Fruit fly (Drosophila melanogaster) whole organism, embryonic: ENCODE results near the gene Cralbp.

Experiments used
- Antp ChIP-seq: fragments of 200-800 bp; sonication (Bioruptor generic); optimal IDR thresholded peaks from 3 replicates; lab custom pipeline; 2016; ENCODE audit warnings: missing biosample characterization, missing genetic modification characterization
- BEAF-32 ChIP-seq: fragments of 200-800 bp; sonication (Bioruptor generic); optimal IDR thresholded peaks from 3 replicates; lab custom pipeline; 2017; ENCODE audit warnings: missing biosample characterization, missing genetic modification characterization, mild to moderate bottlenecking, moderate library complexity, missing genetic modification reagents
- CG10267 ChIP-seq: fragments of 200-800 bp; sonication (Bioruptor generic); optimal IDR thresholded peaks from 2 replicates; lab custom pipeline; 2018; ENCODE audit warnings: missing biosample characterization, mild to moderate bottlenecking, missing genetic modification characterization, moderate library complexity
- CG10979 ChIP-seq: fragments of 200-800 bp; sonication (Bioruptor generic); optimal IDR thresholded peaks from 2 replicates; lab custom pipeline; 2018; ENCODE audit warnings: missing biosample characterization, mild to moderate bottlenecking, missing genetic modification characterization, moderate library complexity
- CG13287 ChIP-seq: fragments of 200-800 bp; sonication (Bioruptor generic); IDR thresholded peaks from 2 replicates; pipeline ENCODE4 v1.3.6; 2022; ENCODE audit warnings: missing biosample characterization, missing genetic modification characterization; ENCODE audit not compliant: partially characterized antibody
- CG14710 ChIP-seq: fragments of 200-800 bp; sonication (Bioruptor generic); optimal IDR thresholded peaks from 3 replicates; lab custom pipeline; 2019; ENCODE audit warnings: missing biosample characterization, mild to moderate bottlenecking, missing genetic modification characterization, moderate library complexity
- CG15011 ChIP-seq: fragments of 200-800 bp; sonication (Bioruptor generic); optimal IDR thresholded peaks from 3 replicates; lab custom pipeline; 2018; ENCODE audit warnings: missing biosample characterization, mild to moderate bottlenecking, missing genetic modification characterization
- CG1603 ChIP-seq: fragments of 200-800 bp; sonication (Bioruptor generic); optimal IDR thresholded peaks from 2 replicates; lab custom pipeline; 2019; ENCODE audit warnings: missing biosample characterization, mild to moderate bottlenecking, missing genetic modification characterization, moderate library complexity
- CG16779 ChIP-seq: fragments of 200-800 bp; sonication (Bioruptor generic); IDR thresholded peaks from 2 replicates; pipeline ENCODE4 v1.3.6; 2022; ENCODE audit warnings: missing biosample characterization, missing genetic modification characterization
- CG17829 ChIP-seq: fragments of 200-800 bp; optimal IDR thresholded peaks from 2 replicates; lab custom pipeline; 2019; ENCODE audit warnings: missing biosample characterization, mild to moderate bottlenecking, missing genetic modification characterization, moderate library complexity
- CG17912 ChIP-seq: fragments of 200-800 bp; sonication (Bioruptor generic); optimal IDR thresholded peaks from 2 replicates; lab custom pipeline; 2018; ENCODE audit warnings: missing biosample characterization, mild to moderate bottlenecking, missing genetic modification characterization
- CG18262 ChIP-seq: fragments of 200-800 bp; optimal IDR thresholded peaks from 3 replicates; lab custom pipeline; 2019; ENCODE audit warnings: missing biosample characterization, mild to moderate bottlenecking, missing genetic modification characterization, moderate library complexity
- CG2116 ChIP-seq: fragments of 200-800 bp; sonication (Bioruptor generic); optimal IDR thresholded peaks from 3 replicates; lab custom pipeline; 2018; ENCODE audit warnings: missing biosample characterization, mild to moderate bottlenecking, missing genetic modification characterization
- CG2120 ChIP-seq: fragments of 200-800 bp; sonication (Bioruptor generic); optimal IDR thresholded peaks from 3 replicates; lab custom pipeline; 2016; ENCODE audit warnings: missing biosample characterization, missing genetic modification characterization
- CG3281 ChIP-seq: fragments of 200-800 bp; sonication (Bioruptor generic); optimal IDR thresholded peaks from 3 replicates; lab custom pipeline; 2017; ENCODE audit warnings: missing biosample characterization, mild to moderate bottlenecking, missing genetic modification characterization
- CG43689 ChIP-seq: fragments of 200-800 bp; sonication (Bioruptor generic); IDR thresholded peaks from 2 replicates; pipeline ENCODE4 v1.3.6; 2022; ENCODE audit warnings: missing biosample characterization, missing genetic modification characterization
- CG4617 ChIP-seq: fragments of 200-800 bp; sonication (Bioruptor generic); optimal IDR thresholded peaks from 3 replicates; lab custom pipeline; 2016; ENCODE audit warnings: missing biosample characterization, missing genetic modification characterization, borderline replicate concordance
- CG5180 ChIP-seq: fragments of 200-800 bp; sonication (Bioruptor generic); optimal IDR thresholded peaks from 3 replicates; lab custom pipeline; 2017; ENCODE audit warnings: missing biosample characterization, missing genetic modification characterization, mild to moderate bottlenecking, moderate library complexity, missing genetic modification reagents
- CG6175 ChIP-seq: fragments of 200-800 bp; sonication (Bioruptor generic); IDR thresholded peaks from 3 replicates; pipeline ENCODE4 v1.3.6; 2022; ENCODE audit warnings: missing biosample characterization, missing genetic modification characterization
- CG8290 ChIP-seq, 3 experiments: fragments of 200-800 bp; sonication (Bioruptor generic); optimal IDR thresholded peaks; 2 replicates each; lab custom pipeline; 2016 to 2019; ENCODE audit warnings: missing biosample characterization in 3 of 3, missing genetic modification characterization in 3 of 3, mild to moderate bottlenecking in 2 of 3, moderate library complexity in 1 of 3
- CG9797 ChIP-seq: fragments of 200-800 bp; sonication (Bioruptor generic); optimal IDR thresholded peaks from 3 replicates; lab custom pipeline; 2018; ENCODE audit warnings: missing biosample characterization, mild to moderate bottlenecking, missing genetic modification characterization
- Dad ChIP-seq: fragments of 200-800 bp; sonication (Bioruptor generic); optimal IDR thresholded peaks from 3 replicates; lab custom pipeline; 2016; ENCODE audit warnings: missing biosample characterization, missing genetic modification characterization
- Deaf1 ChIP-seq: fragments of 200-800 bp; optimal IDR thresholded peaks from 3 replicates; lab custom pipeline; 2019; ENCODE audit warnings: missing biosample characterization, mild to moderate bottlenecking, missing genetic modification characterization, moderate library complexity
- Dp ChIP-seq: fragments of 200-800 bp; sonication (Bioruptor generic); optimal IDR thresholded peaks from 2 replicates; lab custom pipeline; 2018; ENCODE audit warnings: missing biosample characterization, mild to moderate bottlenecking, missing genetic modification characterization, moderate library complexity
- ERR ChIP-seq: fragments of 200-800 bp; sonication (Bioruptor generic); optimal IDR thresholded peaks from 2 replicates; lab custom pipeline; 2016; ENCODE audit warnings: missing biosample characterization, missing genetic modification characterization
- Elba2 ChIP-seq: fragments of 200-800 bp; sonication (Bioruptor generic); optimal IDR thresholded peaks from 3 replicates; lab custom pipeline; 2016; ENCODE audit warnings: missing biosample characterization, missing genetic modification characterization
- Fer1 ChIP-seq: fragments of 200-800 bp; sonication (Bioruptor generic); optimal IDR thresholded peaks from 2 replicates; lab custom pipeline; 2017; ENCODE audit warnings: missing biosample characterization, mild to moderate bottlenecking, missing genetic modification characterization
- Fer3 ChIP-seq: fragments of 200-800 bp; sonication (Bioruptor generic); optimal IDR thresholded peaks from 2 replicates; lab custom pipeline; 2018; ENCODE audit warnings: missing biosample characterization, mild to moderate bottlenecking, missing genetic modification characterization, moderate library complexity
- H2.0 ChIP-seq: fragments of 200-800 bp; sonication (Bioruptor generic); IDR thresholded peaks from 2 replicates; pipeline ENCODE4 v1.3.6; 2022; ENCODE audit warnings: missing biosample characterization, missing genetic modification characterization
- HLH54F ChIP-seq: fragments of 200-800 bp; sonication (Bioruptor generic); optimal IDR thresholded peaks from 3 replicates; lab custom pipeline; 2016; ENCODE audit warnings: missing biosample characterization, missing genetic modification characterization
- Lpt ChIP-seq: fragments of >200 bp; optimal IDR thresholded peaks from 2 replicates; lab custom pipeline; 2018; ENCODE audit warnings: missing biosample characterization, missing genetic modification characterization
- Max ChIP-seq: fragments of 200-800 bp; sonication (Bioruptor generic); optimal IDR thresholded peaks from 2 replicates; lab custom pipeline; 2016; ENCODE audit warnings: missing biosample characterization, mild to moderate bottlenecking, missing genetic modification characterization
- Sox100B ChIP-seq: fragments of 200-800 bp; sonication (Bioruptor generic); optimal IDR thresholded peaks from 3 replicates; lab custom pipeline; 2018; ENCODE audit warnings: missing biosample characterization, mild to moderate bottlenecking, missing genetic modification characterization
- Stat92E ChIP-seq, 3 experiments: fragments of >200 bp in 2 of 3; fragments of 200-800 bp in 1 of 3; sonication (Bioruptor generic) in 1 of 3; optimal IDR thresholded peaks; 2 replicates each; lab custom pipeline; 2017 to 2019; ENCODE audit warnings: missing biosample characterization in 3 of 3, missing genetic modification characterization in 3 of 3, mild to moderate bottlenecking in 1 of 3, moderate library complexity in 1 of 3
- Vsx1 ChIP-seq: fragments of 200-800 bp; sonication (Bioruptor generic); optimal IDR thresholded peaks from 2 replicates; lab custom pipeline; 2017; ENCODE audit warnings: missing biosample characterization, mild to moderate bottlenecking, missing genetic modification characterization, missing genetic modification reagents
- bsh ChIP-seq, 2 experiments: fragments of 200-800 bp; sonication (Bioruptor generic); optimal IDR thresholded peaks; 2 replicates each; lab custom pipeline; 2017 to 2018; ENCODE audit warnings: mild to moderate bottlenecking in 2 of 2, missing biosample characterization in 2 of 2, missing genetic modification characterization in 2 of 2, moderate library complexity in 1 of 2
- chm ChIP-seq: fragments of 200-800 bp; sonication (Bioruptor generic); IDR thresholded peaks from 2 replicates; pipeline ENCODE4 v1.3.6; 2022; ENCODE audit warnings: missing biosample characterization, missing genetic modification characterization
- ems ChIP-seq: fragments of 200-800 bp; sonication (Bioruptor generic); optimal IDR thresholded peaks from 3 replicates; lab custom pipeline; 2016; ENCODE audit warnings: missing biosample characterization, missing genetic modification characterization
- gem ChIP-seq: fragments of 200-800 bp; sonication (Bioruptor generic); optimal IDR thresholded peaks from 2 replicates; lab custom pipeline; 2019; ENCODE audit warnings: missing biosample characterization, mild to moderate bottlenecking, missing genetic modification characterization, moderate library complexity
- klu ChIP-seq: fragments of 200-800 bp; sonication (Bioruptor generic); IDR thresholded peaks from 2 replicates; pipeline ENCODE4 v1.3.6; 2022; ENCODE audit warnings: missing biosample characterization, missing genetic modification characterization
- pho ChIP-seq: fragments of 200-800 bp; sonication (Bioruptor generic); optimal IDR thresholded peaks from 2 replicates; lab custom pipeline; 2016; ENCODE audit warnings: missing biosample characterization, missing genetic modification characterization
- sima ChIP-seq: fragments of 200-800 bp; sonication (Bioruptor generic); optimal IDR thresholded peaks from 2 replicates; lab custom pipeline; 2016; ENCODE audit warnings: missing biosample characterization, missing genetic modification characterization
- sna ChIP-seq: fragments of 200-800 bp; sonication (Bioruptor generic); IDR thresholded peaks from 2 replicates; pipeline ENCODE4 v1.3.6; 2022; ENCODE audit warnings: missing biosample characterization, missing genetic modification characterization; ENCODE audit not compliant: partially characterized antibody
- tin ChIP-seq: fragments of 200-800 bp; sonication (Bioruptor generic); optimal IDR thresholded peaks from 3 replicates; lab custom pipeline; 2016; ENCODE audit warnings: missing biosample characterization, missing genetic modification characterization
- toy ChIP-seq: fragments of 200-800 bp; sonication (Bioruptor generic); IDR thresholded peaks from 2 replicates; pipeline ENCODE4 v1.3.6; 2022; ENCODE audit warnings: missing biosample characterization, missing genetic modification characterization
- trh ChIP-seq: fragments of 200-800 bp; sonication (Bioruptor generic); optimal IDR thresholded peaks from 2 replicates; lab custom pipeline; 2016; ENCODE audit warnings: missing biosample characterization, missing genetic modification characterization
- twi ChIP-seq: fragments of 200-800 bp; optimal IDR thresholded peaks from 2 replicates; lab custom pipeline; 2019; ENCODE audit warnings: missing biosample characterization, mild to moderate bottlenecking, missing genetic modification characterization, moderate library complexity
- unpg ChIP-seq: fragments of 200-800 bp; sonication (Bioruptor generic); optimal IDR thresholded peaks from 3 replicates; lab custom pipeline; 2018; ENCODE audit warnings: missing biosample characterization, mild to moderate bottlenecking, missing genetic modification characterization, moderate library complexity
- vfl ChIP-seq: fragments of 200-800 bp; sonication (Bioruptor generic); optimal IDR thresholded peaks from 2 replicates; lab custom pipeline; 2016; ENCODE audit warnings: missing biosample characterization, missing genetic modification characterization
- vnd ChIP-seq: fragments of 200-800 bp; sonication (Bioruptor generic); IDR thresholded peaks from 3 replicates; pipeline ENCODE4 v1.3.6; 2022; ENCODE audit warnings: missing biosample characterization, missing genetic modification characterization; ENCODE audit not compliant: partially characterized antibody

Gene Cralbp

DNA sequence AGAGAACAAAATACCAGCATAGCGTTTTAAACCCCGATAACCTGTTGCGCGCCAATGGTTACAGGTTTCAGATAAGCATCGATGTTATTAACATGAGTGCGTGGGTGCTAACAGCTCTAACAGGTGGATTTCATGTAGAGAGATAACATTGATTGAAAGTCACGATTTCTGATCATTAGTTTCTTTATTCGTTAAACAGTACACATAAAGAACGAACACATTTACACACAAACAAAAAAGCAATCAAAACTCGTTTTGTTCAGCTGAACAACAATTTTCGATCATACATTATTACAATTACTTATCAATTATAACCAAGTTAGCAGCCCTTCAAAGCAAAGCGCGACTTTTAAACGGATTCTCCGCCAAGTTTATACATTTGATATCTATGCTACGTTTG is 3.1 kb upstream of the Cralbp start:
- TF ChIP-seq H2.0 (GFP tag; lab: Robert Waterston, UW) (no peak), CG2120 (GFP tag; lab: Kevin White, UChicago) (peak; percentile 61), CG1603 (tag; lab: Kevin White, UChicago) (peak; percentile 71), chm (no peak), tin (GFP tag; lab: Kevin White, UChicago) (peak; percentile 35), CG2116 (peak; percentile 45), CG10979 (tag; lab: Kevin White, UChicago) (peak; percentile 16), CG16779 (GFP tag; lab: Robert Waterston, UW) (no peak), CG10267 (tag; lab: Kevin White, UChicago) (peak; percentile 42), unpg (GFP tag; lab: Kevin White, UChicago) (peak; percentile 45), twi (tag; lab: Kevin White, UChicago) (no peak), CG14710 (tag; lab: Kevin White, UChicago) (peak; percentile 36), Dad (GFP tag; lab: Kevin White, UChicago) (peak; percentile 18), Antp (GFP tag; lab: Kevin White, UChicago) (peak; percentile 2), CG8290 (GFP tag; optimal IDR thresholded peaks at IDR 0.05; lab: Kevin White, UChicago) (no peak), CG8290 (tag; optimal IDR thresholded peaks at IDR 0.05; lab: Kevin White, UChicago) (peak in 1 of 2 experiments; percentile 62), CG15011 (no peak), CG18262 (tag; lab: Kevin White, UChicago) (peak; percentile 22), HLH54F (GFP tag; lab: Kevin White, UChicago) (peak; percentile 25), CG6175 (GFP tag; lab: Robert Waterston, UW) (no peak), BEAF-32 (GFP tag; lab: Kevin White, UChicago) (peak; percentile 30), sima (GFP tag; lab: Kevin White, UChicago) (no peak), klu (GFP tag; lab: Robert Waterston, UW) (peak; percentile 52; the same call in 1 of the 2 replicates), Lpt (GFP tag; lab: Kevin White, UChicago) (no peak), ems (GFP tag; lab: Kevin White, UChicago) (peak; percentile 48), sna (GFP tag; lab: Robert Waterston, UW) (no peak), Dp (GFP tag; lab: Kevin White, UChicago) (peak; percentile 93), vnd (GFP tag; lab: Robert Waterston, UW) (no peak), CG13287 (peak; percentile 48; the same call in 1 of the 2 replicates), Elba2 (GFP tag; lab: Kevin White, UChicago) (no peak), CG3281 (GFP tag; lab: Kevin White, UChicago) (peak; percentile 34), vfl (GFP tag; lab: Kevin White, UChicago) (peak; percentile 13), Fer3 (tag; lab: Kevin White, UChicago) (peak; percentile 19), Stat92E (GFP tag; optimal IDR thresholded peaks at IDR 0.05; lab: Kevin White, UChicago) (peak in 1 of 3 experiments; percentile 28), CG17912 (GFP tag; lab: Kevin White, UChicago) (no peak), Sox100B (GFP tag; lab: Kevin White, UChicago) (no peak), bsh (GFP tag; optimal IDR thresholded peaks at IDR 0.05; lab: Kevin White, UChicago) (peak in 1 of 2 experiments; percentile 37), CG5180 (GFP tag; lab: Kevin White, UChicago) (no peak), ERR (GFP tag; lab: Kevin White, UChicago) (peak; percentile 33), trh (GFP tag; lab: Kevin White, UChicago) (no peak), CG43689 (no peak), CG9797 (GFP tag; lab: Kevin White, UChicago) (no peak), CG4617 (GFP tag; lab: Kevin White, UChicago) (no peak), Fer1 (GFP tag; lab: Kevin White, UChicago) (peak; percentile 72), Vsx1 (no peak), gem (peak; percentile 57), Deaf1 (tag; lab: Kevin White, UChicago) (no peak), Max (peak; percentile 11), pho (GFP tag; lab: Kevin White, UChicago) (peak; percentile 50), toy (GFP tag; lab: Robert Waterston, UW) (no peak), CG17829 (tag; lab: Kevin White, UChicago) (peak; percentile 20)
